Worm (Caenorhabditis elegans) whole organism, L4 larva: Measurements from ENCODE around the gene cest-28.

ENCODE experiments used
- fos-1 ChIP-seq: fragments of 150-350 bp; optimal IDR thresholded peaks from 2 replicates; lab custom pipeline; 2014; ENCODE audit warnings: missing biosample characterization, missing genetic modification characterization
- unc-62 ChIP-seq, 3 experiments: fragments of 150-350 bp in 1 of 3; sonication (generic microtip); optimal IDR thresholded peaks in 2 of 3; peaks in 1 of 3; 1 replicate in 1 of 3; 2 replicates in 2 of 3; lab custom pipeline; 2014 to 2017; ENCODE audit warnings: missing biosample characterization in 3 of 3, missing genetic modification characterization in 3 of 3, missing genetic modification reagents in 3 of 3, missing genotype in 1 of 3

ce11 chrV:6685963-6686362 lies 16.3 kb downstream of the cest-28 start:
- TF ChIP-seq fos-1 (no peak), unc-62 (GFP tag; optimal IDR thresholded peaks at IDR 0.05 in 1 of 2; lab: Kevin White, UChicago) (peak in 1 of 2 experiments; percentile 92), unc-62 (tag; optimal IDR thresholded peaks at IDR 0.05; lab: Kevin White, UChicago) (no peak)
